Fruit fly (Drosophila melanogaster): Measurements from ENCODE around the gene CG3817.

dm6 chr3R:14886011-14886534 is 12.5 kb upstream of the CG3817 start, which contains the start of the genes Rrp6, CG33331 and CG33332:
- TF ChIP-seq CG1024 (GFP tag; IDR thresholded peaks at IDR 0.05), result no peak
- TF ChIP-seq Atf6 (GFP tag; IDR thresholded peaks at IDR 0.05), result peak; percentile 76
- peak; percentile 80 for TF ChIP-seq CG3847 (GFP tag; IDR thresholded peaks at IDR 0.05)
- no peak for TF ChIP-seq CG15073 (GFP tag; optimal IDR thresholded peaks at IDR 0.05)
